Worm (Caenorhabditis elegans): ENCODE results near the gene mlc-7.

DNA sequence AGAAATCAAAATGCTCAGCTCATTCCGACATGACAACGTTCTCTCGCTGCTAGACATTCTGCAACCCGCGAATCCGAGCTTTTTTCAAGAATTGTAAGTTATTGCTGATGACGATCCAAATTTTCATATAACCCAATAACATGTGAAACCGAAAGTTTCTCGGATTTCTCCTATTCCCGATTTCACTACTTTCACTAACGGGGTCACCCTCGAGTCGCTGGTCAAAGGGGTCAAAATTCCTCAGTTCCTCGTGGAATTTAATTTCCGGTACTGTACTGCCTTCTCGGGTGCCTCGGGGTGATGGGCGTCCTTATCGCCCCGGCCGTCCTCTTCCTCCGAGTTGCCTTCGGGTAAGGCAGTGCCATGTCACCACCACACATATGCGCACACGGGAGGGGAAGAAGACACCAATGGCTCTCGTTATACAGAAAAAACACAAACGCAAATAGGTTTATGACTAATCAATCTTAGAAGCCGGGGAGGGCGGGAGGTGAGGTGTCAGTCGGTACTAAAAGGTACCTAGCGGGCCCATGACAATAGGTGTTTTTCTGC, 31.0 kb upstream of the mlc-7 start:
- TF ChIP-seq lin-39 (tag; optimal IDR thresholded peaks at IDR 0.05): no peak
- TF ChIP-seq snpc-4 (tag; optimal IDR thresholded peaks at IDR 0.05): no peak
- TF ChIP-seq ama-1 (optimal IDR thresholded peaks at IDR 0.05): no peak
- no peak for TF ChIP-seq elt-2 (tag; optimal IDR thresholded peaks at IDR 0.05)
